Worm (Caenorhabditis elegans) whole organism, young adult: Measurements from ENCODE around the gene mig-15.
A peak's percentile ranks its signal among the peaks of the same experiment; 100 is the strongest.

Experiments
- D2030.7 ChIP-seq: fragments of 200-800 bp; sonication (Bioruptor generic); IDR thresholded peaks from 2 replicates; pipeline ENCODE4 v1.3.6; 2022; ENCODE audit warnings: missing genetic modification reagents, missing genetic modification characterization, missing compliant biosample characterization
- F10E7.11 ChIP-seq: sonication (generic microtip); optimal IDR thresholded peaks from 2 replicates; lab custom pipeline; 2017; ENCODE audit warnings: mild to moderate bottlenecking, missing genetic modification characterization, moderate library complexity, missing compliant biosample characterization
- F22D6.2 ChIP-seq: sonication (generic microtip); optimal IDR thresholded peaks from 2 replicates; lab custom pipeline; 2016; ENCODE audit warnings: mild to moderate bottlenecking, missing genetic modification characterization, missing compliant biosample characterization
- F39B2.1 ChIP-seq: fragments of 200-800 bp; sonication (Bioruptor generic); IDR thresholded peaks from 2 replicates; pipeline ENCODE4 v1.3.6; 2022; ENCODE audit warnings: missing genetic modification reagents, missing genetic modification characterization, missing compliant biosample characterization
- F57A8.1 ChIP-seq: fragments of 200-800 bp; sonication (Bioruptor generic); optimal IDR thresholded peaks from 2 replicates; lab custom pipeline; 2018; ENCODE audit warnings: mild to moderate bottlenecking, missing genetic modification characterization, moderate library complexity, missing compliant biosample characterization
- akir-1 ChIP-seq: fragments of 200-800 bp; sonication (Bioruptor generic); optimal IDR thresholded peaks from 2 replicates; lab custom pipeline; 2018; ENCODE audit warnings: mild to moderate bottlenecking, missing genetic modification characterization, moderate library complexity, missing compliant biosample characterization
- attf-3 ChIP-seq: fragments of 200-800 bp; sonication (Bioruptor generic); conservative IDR thresholded peaks from 2 replicates; pipeline ENCODE4 v1.3.6; 2022; ENCODE audit warnings: missing genetic modification reagents, missing genetic modification characterization, missing compliant biosample characterization
- attf-5 ChIP-seq: fragments of 200-800 bp; sonication (Bioruptor generic); optimal IDR thresholded peaks from 2 replicates; lab custom pipeline; 2018; ENCODE audit warnings: mild to moderate bottlenecking, missing genetic modification characterization, missing compliant biosample characterization
- attf-6 ChIP-seq: fragments of 200-800 bp; sonication (Bioruptor generic); IDR thresholded peaks from 2 replicates; pipeline ENCODE4 v1.3.6; 2022; ENCODE audit warnings: missing genetic modification reagents, missing genetic modification characterization, missing compliant biosample characterization
- cebp-1 ChIP-seq, 2 experiments: fragments of 200-800 bp in 1 of 2; sonication (Bioruptor generic) in 1 of 2; sonication (generic microtip) in 1 of 2; IDR thresholded peaks in 1 of 2; optimal IDR thresholded peaks in 1 of 2; 2 replicates each; pipeline versions ENCODE4 v1.3.6 to Lab custom; 2017 to 2022; ENCODE audit warnings: missing compliant biosample characterization in 2 of 2, missing genetic modification characterization in 2 of 2, mild to moderate bottlenecking in 1 of 2, missing genetic modification reagents in 1 of 2, moderate library complexity in 1 of 2
- ceh-27 ChIP-seq: fragments of 200-800 bp; sonication (Bioruptor generic); optimal IDR thresholded peaks from 2 replicates; lab custom pipeline; 2018; ENCODE audit warnings: mild to moderate bottlenecking, missing genetic modification characterization, moderate library complexity, missing compliant biosample characterization
- ceh-79 ChIP-seq: sonication (generic microtip); optimal IDR thresholded peaks from 2 replicates; lab custom pipeline; 2017; ENCODE audit warnings: mild to moderate bottlenecking, missing genetic modification characterization, missing compliant biosample characterization
- dox-1 ChIP-seq: fragments of 200-800 bp; sonication (Bioruptor generic); IDR thresholded peaks from 2 replicates; pipeline ENCODE4 v1.3.6; 2022; ENCODE audit warnings: missing genetic modification reagents, missing genetic modification characterization, missing compliant biosample characterization
- dpl-1 ChIP-seq: fragments of 150-350 bp; optimal IDR thresholded peaks from 2 replicates; lab custom pipeline; 2014; ENCODE audit warnings: missing biosample characterization, missing genetic modification reagents, missing genetic modification characterization
- efl-1 ChIP-seq: fragments of 150-350 bp; optimal IDR thresholded peaks from 2 replicates; lab custom pipeline; 2014; ENCODE audit warnings: missing biosample characterization, missing genetic modification reagents, missing genetic modification characterization
- egl-44 ChIP-seq: fragments of 200-800 bp; sonication (Bioruptor generic); IDR thresholded peaks from 2 replicates; pipeline ENCODE4 v1.3.6; 2022; ENCODE audit warnings: missing genetic modification reagents, missing genetic modification characterization, missing compliant biosample characterization
- hlh-26 ChIP-seq: fragments of 200-800 bp; sonication (Bioruptor generic); conservative IDR thresholded peaks from 2 replicates; pipeline ENCODE4 v1.3.6; 2022; ENCODE audit warnings: missing genetic modification reagents, missing genetic modification characterization, missing compliant biosample characterization
- lsl-1 ChIP-seq: fragments of 200-800 bp; sonication (Bioruptor generic); optimal IDR thresholded peaks from 2 replicates; lab custom pipeline; 2018; ENCODE audit warnings: mild to moderate bottlenecking, missing genetic modification characterization, moderate library complexity, missing compliant biosample characterization
- madf-8 ChIP-seq: fragments of 200-800 bp; sonication (Bioruptor generic); conservative IDR thresholded peaks from 2 replicates; pipeline ENCODE4 v1.3.6; 2022; ENCODE audit warnings: missing genetic modification reagents, missing genetic modification characterization, missing compliant biosample characterization
- nfyb-1 ChIP-seq: fragments of 200-800 bp; sonication (Bioruptor generic); IDR thresholded peaks from 2 replicates; pipeline ENCODE4 v1.3.6; 2022; ENCODE audit warnings: missing genetic modification reagents, missing genetic modification characterization, missing compliant biosample characterization
- nhr-120 ChIP-seq: fragments of 200-800 bp; sonication (Bioruptor generic); IDR thresholded peaks from 2 replicates; pipeline ENCODE4 v1.3.6; 2022; ENCODE audit warnings: missing genetic modification characterization, missing compliant biosample characterization
- nhr-80 ChIP-seq: sonication (generic microtip); optimal IDR thresholded peaks from 2 replicates; lab custom pipeline; 2016; ENCODE audit warnings: missing genetic modification characterization, missing compliant biosample characterization
- xnd-1 ChIP-seq: sonication (generic microtip); optimal IDR thresholded peaks from 2 replicates; lab custom pipeline; 2016; ENCODE audit warnings: missing genotype, missing genetic modification reagents, missing genetic modification characterization, missing compliant biosample characterization
- zfh-2 ChIP-seq: fragments of 200-800 bp; sonication (Bioruptor generic); conservative IDR thresholded peaks from 2 replicates; pipeline ENCODE4 v1.3.6; 2022; ENCODE audit warnings: missing genetic modification reagents, missing genetic modification characterization, missing compliant biosample characterization
- ztf-22 ChIP-seq: fragments of 200-800 bp; sonication (Bioruptor generic); optimal IDR thresholded peaks from 2 replicates; lab custom pipeline; 2018; ENCODE audit warnings: mild to moderate bottlenecking, missing genetic modification characterization, moderate library complexity, missing compliant biosample characterization
- ztf-26 ChIP-seq: sonication (generic microtip); optimal IDR thresholded peaks from 2 replicates; lab custom pipeline; 2017; ENCODE audit warnings: missing genetic modification characterization, missing compliant biosample characterization
- ztf-6 ChIP-seq: fragments of 200-800 bp; sonication (Bioruptor generic); IDR thresholded peaks from 2 replicates; pipeline ENCODE4 v1.3.6; 2022; ENCODE audit warnings: missing genetic modification reagents, missing genetic modification characterization, missing compliant biosample characterization

Gene mig-15

ce11 chrX:10435492-10435939 is 7.1 kb upstream of the mig-15 start (continued):
- TF ChIP-seq ztf-6: peak; percentile 60; the same call in 1 of the 2 replicates

ce11 chrX:10433863-10434262 is 5.4 kb upstream of the mig-15 start:
- no peak for TF ChIP-seq cebp-1 (GFP tag; IDR thresholded peaks at IDR 0.05; lab: Robert Waterston, UW)
- TF ChIP-seq cebp-1 (tag; optimal IDR thresholded peaks at IDR 0.05; lab: Kevin White, UChicago): no peak
- no peak for TF ChIP-seq akir-1 (GFP tag; lab: Kevin White, UChicago)
- no peak for TF ChIP-seq F22D6.2
- TF ChIP-seq ceh-27 (GFP tag; lab: Kevin White, UChicago): peak; percentile 30
- no peak for TF ChIP-seq F10E7.11 (tag; lab: Kevin White, UChicago)
- TF ChIP-seq lsl-1: no peak

ce11 chrX:10432786-10433185 is 4.3 kb upstream of the mig-15 start:
- no peak for TF ChIP-seq ceh-79 (tag; lab: Kevin White, UChicago)
- TF ChIP-seq attf-6 (GFP tag; lab: Robert Waterston, UW): no peak
- no peak for TF ChIP-seq ztf-26
- TF ChIP-seq nhr-120 (GFP tag; lab: Robert Waterston, UW): no peak

DNA sequence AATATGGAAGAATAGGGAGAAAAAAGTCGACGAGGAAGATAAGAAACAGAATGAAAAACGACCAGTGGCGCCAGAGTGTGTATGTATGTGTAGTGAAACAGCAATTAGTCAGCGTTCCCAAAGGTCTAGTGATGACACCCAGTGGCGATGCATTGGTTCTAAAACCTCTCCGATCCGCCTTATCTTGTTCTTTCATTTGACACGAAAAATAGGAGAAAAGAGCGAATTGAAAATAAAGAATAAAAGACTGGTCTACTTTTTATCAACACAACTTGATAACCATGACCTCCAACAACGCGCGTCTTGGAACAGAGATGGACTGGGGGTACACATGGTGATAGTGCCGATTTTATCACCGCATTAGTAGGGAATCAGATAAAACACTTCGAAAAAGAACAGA is 2.4 kb upstream of the mig-15 start:
- TF ChIP-seq F39B2.1 (GFP tag; lab: Robert Waterston, UW) (no peak), nhr-80 (tag; lab: Kevin White, UChicago) (peak; percentile 73), dox-1 (GFP tag; lab: Robert Waterston, UW) (0 out of 2 replicates have a peak, but pooled peaks have one; percentile 18), attf-5 (GFP tag; lab: Kevin White, UChicago) (no peak)
- TF ChIP-seq, all 124 proteins: peak for 2

ce11 chrX:10429203-10429602 is 746 bp upstream of the mig-15 start:
- TF ChIP-seq F57A8.1 (no peak), dpl-1 (GFP tag; lab: Kevin White, UChicago) (no peak), hlh-26 (no peak), D2030.7 (GFP tag; lab: Robert Waterston, UW) (no peak), attf-3 (GFP tag; lab: Robert Waterston, UW) (no peak), ztf-22 (no peak)

DNA sequence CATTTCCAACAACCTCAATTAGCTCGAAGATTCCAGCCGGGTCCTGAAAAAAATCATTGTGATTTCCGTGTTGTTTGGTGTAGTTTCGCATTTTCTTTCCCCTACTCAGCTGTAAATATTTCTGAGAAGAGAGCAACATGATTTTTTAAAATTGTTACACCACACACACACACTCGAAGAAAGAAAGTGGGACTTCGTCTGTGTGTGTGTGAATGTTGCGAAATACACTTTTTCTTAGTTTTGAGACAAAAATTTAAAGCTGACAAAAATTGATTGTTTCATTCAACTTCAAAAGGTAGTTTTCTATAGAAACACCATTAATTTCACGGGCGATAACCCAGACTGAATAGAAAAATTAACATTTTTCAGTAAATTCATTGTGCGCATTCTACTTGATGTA is 348 bp downstream of the mig-15 start:
- TF ChIP-seq efl-1 (GFP tag; lab: Kevin White, UChicago) (no peak), cebp-1 (GFP tag; IDR thresholded peaks at IDR 0.05; lab: Robert Waterston, UW) (peak; percentile 58; the same call in 1 of the 2 replicates), cebp-1 (tag; optimal IDR thresholded peaks at IDR 0.05; lab: Kevin White, UChicago) (peak; percentile 90), madf-8 (GFP tag; lab: Robert Waterston, UW) (no peak)

- TF ChIP-seq egl-44 (GFP tag; lab: Robert Waterston, UW): no peak
- TF ChIP-seq zfh-2 (GFP tag; lab: Robert Waterston, UW): peak; percentile 63
- TF ChIP-seq nfyb-1 (GFP tag; lab: Robert Waterston, UW): no peak
- no peak for TF ChIP-seq attf-5 (GFP tag; lab: Kevin White, UChicago)
- TF ChIP-seq xnd-1 (tag; lab: Kevin White, UChicago): no peak
Measured at ce11 chrX:10424744-10425143, 3.7 kb downstream of the mig-15 start.
